Fruit fly (Drosophila melanogaster): ENCODE data around the gene CG3386.

Gene CG3386

DNA sequence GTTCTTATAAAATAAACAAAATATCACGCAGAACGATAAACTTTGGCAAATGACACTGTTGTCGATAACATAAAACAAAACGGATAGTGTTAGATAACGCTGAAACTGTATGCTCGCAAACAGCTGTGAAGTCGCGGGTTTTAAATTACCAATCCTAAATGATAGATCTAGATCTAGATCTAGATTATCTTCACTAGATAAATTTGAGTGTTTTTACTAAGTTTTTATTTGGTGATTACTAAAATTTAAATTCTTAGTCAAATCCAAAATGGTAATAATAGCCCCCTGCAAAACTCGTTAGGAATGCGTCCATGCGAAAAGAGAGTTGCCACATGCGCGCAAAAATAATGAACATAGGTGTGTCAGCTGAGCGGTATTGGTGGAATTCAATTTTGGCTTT is 28.3 kb downstream of the CG3386 start, which contains the start of the genes MED30 and Rev1 (continued):
- no peak for TF ChIP-seq prd (optimal IDR thresholded peaks at IDR 0.05)
- TF ChIP-seq prd (GFP tag; IDR thresholded peaks at IDR 0.05) = peak; percentile 91
- TF ChIP-seq pnt (GFP tag; optimal IDR thresholded peaks at IDR 0.05) = peak; percentile 96
- TF ChIP-seq maf-S (GFP tag; optimal IDR thresholded peaks at IDR 0.05) = peak; percentile 96
- 0 out of 3 replicates have a peak, but pooled peaks have one; percentile 8 for TF ChIP-seq Opbp (GFP tag; IDR thresholded peaks at IDR 0.05; ENCODE audit: partially characterized antibody)
- TF ChIP-seq sr (GFP tag; IDR thresholded peaks at IDR 0.05) = peak; percentile 67
- peak; percentile 89 for TF ChIP-seq zen (tag; optimal IDR thresholded peaks at IDR 0.05)
- peak; percentile 84 for TF ChIP-seq esg (GFP tag; conservative IDR thresholded peaks at IDR 0.05)
- TF ChIP-seq sens (GFP tag) = peak; percentile 99
- TF ChIP-seq CG17359 (tag; optimal IDR thresholded peaks at IDR 0.05) = peak; percentile 92
- TF ChIP-seq Fer1 (GFP tag; optimal IDR thresholded peaks at IDR 0.05) = peak; percentile 95
- TF ChIP-seq sima (GFP tag; optimal IDR thresholded peaks at IDR 0.05) = peak; percentile 71
- TF ChIP-seq gt (GFP tag; IDR thresholded peaks at IDR 0.05) = no peak; the same call in 1 of the 2 replicates
- peak; percentile 93 for TF ChIP-seq HmgD (GFP tag; optimal IDR thresholded peaks at IDR 0.05)
- peak; percentile 85 for TF ChIP-seq chm (GFP tag; IDR thresholded peaks at IDR 0.05)
- peak; percentile 61 for TF ChIP-seq Hey (tag; optimal IDR thresholded peaks at IDR 0.05)
- peak; percentile 64 for TF ChIP-seq CG15073 (GFP tag; optimal IDR thresholded peaks at IDR 0.05)
- peak; percentile 35 for TF ChIP-seq CG14965 (GFP tag; optimal IDR thresholded peaks at IDR 0.05; ENCODE audit: borderline replicate concordance)
- TF ChIP-seq E2f2 (GFP tag; IDR thresholded peaks at IDR 0.05) = peak; percentile 87
- peak; percentile 89 for TF ChIP-seq CG13775 (GFP tag; optimal IDR thresholded peaks at IDR 0.05)
- peak; percentile 83 for TF ChIP-seq stc (GFP tag; IDR thresholded peaks at IDR 0.05)
- TF ChIP-seq nerfin-1 (tag; optimal IDR thresholded peaks at IDR 0.05) = peak; percentile 89
- no peak for TF ChIP-seq usp (GFP tag; optimal IDR thresholded peaks at IDR 0.05)
- TF ChIP-seq Xrp1 (GFP tag; IDR thresholded peaks at IDR 0.05) = peak; percentile 93
- peak; percentile 86 for TF ChIP-seq CG30431 (GFP tag; optimal IDR thresholded peaks at IDR 0.05)
- peak; percentile 77 for TF ChIP-seq CG3065 (GFP tag; optimal IDR thresholded peaks at IDR 0.05)
- peak; percentile 97 for TF ChIP-seq pum (GFP tag; optimal IDR thresholded peaks at IDR 0.05)
- TF ChIP-seq HLH54F (GFP tag; optimal IDR thresholded peaks at IDR 0.05) = peak; percentile 98
- TF ChIP-seq klu (GFP tag; IDR thresholded peaks at IDR 0.05) = peak; percentile 79
- peak; percentile 98 for TF ChIP-seq CG13624 (GFP tag; optimal IDR thresholded peaks at IDR 0.05)
- peak; percentile 93 for TF ChIP-seq lbe (GFP tag; optimal IDR thresholded peaks at IDR 0.05)
- TF ChIP-seq ham (GFP tag; IDR thresholded peaks at IDR 0.05) = peak; percentile 74; the same call in 1 of the 2 replicates
- TF ChIP-seq crol (GFP tag; IDR thresholded peaks at IDR 0.05) = no peak
- 0 out of 3 replicates have a peak, but pooled peaks have one; percentile 42 for TF ChIP-seq CG3726 (GFP tag; IDR thresholded peaks at IDR 0.05)
- TF ChIP-seq dati (GFP tag; IDR thresholded peaks at IDR 0.05) = peak; percentile 72; the same call in 1 of the 2 replicates
- TF ChIP-seq CG10959 (GFP tag; IDR thresholded peaks at IDR 0.05) = peak; percentile 61
- TF ChIP-seq Sry-β (GFP tag; optimal IDR thresholded peaks at IDR 0.05) = peak; percentile 31
- TF ChIP-seq sisA (GFP tag; IDR thresholded peaks at IDR 0.05) = peak; percentile 89
- peak; percentile 88 for TF ChIP-seq H15 (GFP tag; IDR thresholded peaks at IDR 0.05)
- no peak for TF ChIP-seq CG14860 (GFP tag; IDR thresholded peaks at IDR 0.05; ENCODE audit: partially characterized antibody)
- TF ChIP-seq MBD-R2 (GFP tag; IDR thresholded peaks at IDR 0.05) = peak; percentile 96
- TF ChIP-seq Eip74EF (GFP tag; optimal IDR thresholded peaks at IDR 0.05) = peak in 1 of 2 experiments; percentile 83
- TF ChIP-seq pfk (GFP tag; optimal IDR thresholded peaks at IDR 0.05) = peak; percentile 20
- TF ChIP-seq Hsf (GFP tag; optimal IDR thresholded peaks at IDR 0.05) = peak; percentile 97
- peak; percentile 81 for TF ChIP-seq MTF-1 (GFP tag; optimal IDR thresholded peaks at IDR 0.05; ENCODE audit: borderline replicate concordance)
- TF ChIP-seq CG14667 (GFP tag; IDR thresholded peaks at IDR 0.05) = peak; percentile 84
- peak; percentile 91 for TF ChIP-seq Ptx1 (GFP tag; IDR thresholded peaks at IDR 0.05)
- TF ChIP-seq gcm (GFP tag; optimal IDR thresholded peaks at IDR 0.05) = peak; percentile 92
- peak; percentile 91 for TF ChIP-seq CG4424 (GFP tag; optimal IDR thresholded peaks at IDR 0.05)
- peak; percentile 91 for TF ChIP-seq CG17829 (tag; optimal IDR thresholded peaks at IDR 0.05)
- peak; percentile 73 for TF ChIP-seq peb (GFP tag; IDR thresholded peaks at IDR 0.05)
- peak; percentile 95 for TF ChIP-seq PHDP (tag; optimal IDR thresholded peaks at IDR 0.05)
